Fruit fly (Drosophila melanogaster): ENCODE measurements around the gene exex.

exex gene

dm6 chr3L:7974671-7975281, 26.8 kb downstream of the exex start, which contains the start of gene CG8042:
Gene CG8042, minus strand, starts transcription at chr3L:7974991.
- TF ChIP-seq fu2 (GFP tag; optimal IDR thresholded peaks at IDR 0.05) (no peak), D19A (tag; optimal IDR thresholded peaks at IDR 0.05) (no peak), CG4617 (GFP tag; optimal IDR thresholded peaks at IDR 0.05; ENCODE audit: borderline replicate concordance) (peak; percentile 4), Side (GFP tag; optimal IDR thresholded peaks at IDR 0.05) (no peak), CG17361 (GFP tag; IDR thresholded peaks at IDR 0.05) (no peak), eyg (GFP tag; optimal IDR thresholded peaks at IDR 0.05) (no peak), CG2202 (tag; optimal IDR thresholded peaks at IDR 0.05) (no peak), CG6689 (GFP tag; IDR thresholded peaks at IDR 0.05) (no peak), Opbp (GFP tag; IDR thresholded peaks at IDR 0.05; ENCODE audit: partially characterized antibody) (peak; percentile 32; the same call in 1 of the 3 replicates), Spps (tag; optimal IDR thresholded peaks at IDR 0.05) (no peak), HLH4C (GFP tag; IDR thresholded peaks at IDR 0.05; ENCODE audit: partially characterized antibody) (peak; percentile 54; the same call in 2 of the 3 replicates), row (GFP tag; IDR thresholded peaks at IDR 0.05) (0 out of 3 replicates have a peak, but pooled peaks have one; percentile 7), CG16813 (GFP tag; IDR thresholded peaks at IDR 0.05; ENCODE audit: partially characterized antibody) (peak; percentile 45; the same call in 1 of the 3 replicates), ato (GFP tag; IDR thresholded peaks at IDR 0.05; ENCODE audit: partially characterized antibody) (0 out of 2 replicates have a peak, but pooled peaks have one; percentile 10), CG2129 (GFP tag; IDR thresholded peaks at IDR 0.05; ENCODE audit: partially characterized antibody) (peak; percentile 34; the same call in 1 of the 2 replicates), CG13287 (GFP tag; IDR thresholded peaks at IDR 0.05; ENCODE audit: partially characterized antibody) (peak; percentile 82), MBD-R2 (GFP tag; IDR thresholded peaks at IDR 0.05) (peak; percentile 55; the same call in 1 of the 2 replicates), wdn (GFP tag; IDR thresholded peaks at IDR 0.05) (no peak), CG15269 (tag; optimal IDR thresholded peaks at IDR 0.05) (no peak), wor (GFP tag; IDR thresholded peaks at IDR 0.05) (no peak), CG3407 (GFP tag; optimal IDR thresholded peaks at IDR 0.05) (no peak), nerfin-1 (tag; optimal IDR thresholded peaks at IDR 0.05) (no peak), sna (GFP tag; IDR thresholded peaks at IDR 0.05; ENCODE audit: partially characterized antibody) (peak; percentile 67), tna (GFP tag; IDR thresholded peaks at IDR 0.05; ENCODE audit: partially characterized antibody) (peak; percentile 37; the same call in 1 of the 2 replicates), twi (tag; optimal IDR thresholded peaks at IDR 0.05) (no peak), stwl (tag; optimal IDR thresholded peaks at IDR 0.05) (peak; percentile 11), Atf3 (GFP tag; optimal IDR thresholded peaks at IDR 0.05) (no peak), CG32532 (GFP tag; IDR thresholded peaks at IDR 0.05) (no peak), Neu2 (GFP tag; optimal IDR thresholded peaks at IDR 0.05; ENCODE audit: borderline replicate concordance) (no peak), BtbVII (GFP tag; optimal IDR thresholded peaks at IDR 0.05) (no peak), Oli (tag; optimal IDR thresholded peaks at IDR 0.05) (no peak), Doc3 (GFP tag; IDR thresholded peaks at IDR 0.05; ENCODE audit: partially characterized antibody) (peak; percentile 67), Bgb (GFP tag; IDR thresholded peaks at IDR 0.05; ENCODE audit: partially characterized antibody) (0 out of 2 replicates have a peak, but pooled peaks have one; percentile 40), gce (GFP tag; IDR thresholded peaks at IDR 0.05) (no peak), CG4854 (GFP tag; optimal IDR thresholded peaks at IDR 0.05) (no peak), crp (GFP tag; optimal IDR thresholded peaks at IDR 0.05) (peak in 1 of 2 experiments; percentile 76), phol (tag; optimal IDR thresholded peaks at IDR 0.05) (peak; percentile 53), Sry-β (GFP tag; optimal IDR thresholded peaks at IDR 0.05) (no peak), CG10267 (tag; optimal IDR thresholded peaks at IDR 0.05) (peak; percentile 32), pzg (GFP tag; optimal IDR thresholded peaks at IDR 0.05) (peak; percentile 15), unc-4 (GFP tag; IDR thresholded peaks at IDR 0.05; ENCODE audit: partially characterized antibody) (peak; percentile 69), CG12391 (tag; optimal IDR thresholded peaks at IDR 0.05) (peak; percentile 27), YL-1 (GFP tag; optimal IDR thresholded peaks at IDR 0.05) (peak; percentile 9), CG7963 (GFP tag; IDR thresholded peaks at IDR 0.05; ENCODE audit: partially characterized antibody) (no peak), Mes4 (GFP tag; optimal IDR thresholded peaks at IDR 0.05) (no peak), CrebB (tag; optimal IDR thresholded peaks at IDR 0.05) (no peak), Dll (GFP tag; IDR thresholded peaks at IDR 0.05; ENCODE audit: partially characterized antibody) (peak; percentile 84)

Data from whole organism, embryonic.